Worm (Caenorhabditis elegans): Measurements from ENCODE around the gene C08B6.11.

The C08B6.11 gene

DNA sequence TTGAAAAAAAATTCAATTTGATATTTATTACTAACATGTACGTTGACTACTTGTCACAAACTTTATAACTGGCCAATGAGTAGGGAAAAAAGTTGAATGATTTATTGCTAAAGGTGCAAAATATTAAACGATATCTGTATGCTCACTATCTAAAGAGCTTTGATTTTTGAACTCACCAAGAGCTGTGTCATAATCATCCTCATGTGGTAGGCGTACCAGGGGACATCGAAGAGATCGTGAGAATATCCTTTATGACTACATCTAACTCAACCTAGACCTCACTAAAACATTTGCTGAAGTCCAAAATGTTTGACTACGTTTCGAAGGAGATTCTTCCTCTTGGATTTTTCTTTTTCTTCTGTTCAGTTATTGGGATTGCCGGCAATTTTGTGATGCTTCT lies 44.9 kb downstream of the C08B6.11 start, which contains the start of gene srsx-28:
srsx-28 (plus strand) TSS at position 301 of the 400 bp plus-strand sequence.
- TF ChIP-seq skn-1 (tag; optimal IDR thresholded peaks at IDR 0.05), result no peak
- TF ChIP-seq unc-62 (GFP tag; optimal IDR thresholded peaks at IDR 0.05), result no peak
- TF ChIP-seq nhr-28 (tag; optimal IDR thresholded peaks at IDR 0.05), result no peak
- no peak for TF ChIP-seq hpl-2 (GFP tag; optimal IDR thresholded peaks at IDR 0.05)
- TF ChIP-seq pag-3 (tag; optimal IDR thresholded peaks at IDR 0.05; ENCODE audit: borderline replicate concordance, insufficient read depth), result no peak
- TF ChIP-seq ets-5 (GFP tag; IDR thresholded peaks at IDR 0.05), result no peak
- no peak for TF ChIP-seq ceh-63 (GFP tag; optimal IDR thresholded peaks at IDR 0.05)
- no peak for TF ChIP-seq isw-1 (GFP tag; IDR thresholded peaks at IDR 0.05)
- no peak for TF ChIP-seq ceh-90 (tag; optimal IDR thresholded peaks at IDR 0.05)
- TF ChIP-seq C04F5.9 (tag; optimal IDR thresholded peaks at IDR 0.05), result no peak
- TF ChIP-seq nhr-85 (tag), result no peak
- TF ChIP-seq ztf-4 (tag; optimal IDR thresholded peaks at IDR 0.05), result no peak
- no peak for TF ChIP-seq blmp-1 (tag; optimal IDR thresholded peaks at IDR 0.05)
- no peak for TF ChIP-seq ceh-8 (GFP tag; optimal IDR thresholded peaks at IDR 0.05)
- no peak for TF ChIP-seq dpl-1 (GFP tag; optimal IDR thresholded peaks at IDR 0.05)
- no peak for TF ChIP-seq snpc-4 (tag; optimal IDR thresholded peaks at IDR 0.05)
- no peak for TF ChIP-seq sptf-1 (tag; optimal IDR thresholded peaks at IDR 0.05)
- no peak for TF ChIP-seq rnt-1 (tag; optimal IDR thresholded peaks at IDR 0.05)
- no peak for TF ChIP-seq vab-15 (tag; optimal IDR thresholded peaks at IDR 0.05)

DNA sequence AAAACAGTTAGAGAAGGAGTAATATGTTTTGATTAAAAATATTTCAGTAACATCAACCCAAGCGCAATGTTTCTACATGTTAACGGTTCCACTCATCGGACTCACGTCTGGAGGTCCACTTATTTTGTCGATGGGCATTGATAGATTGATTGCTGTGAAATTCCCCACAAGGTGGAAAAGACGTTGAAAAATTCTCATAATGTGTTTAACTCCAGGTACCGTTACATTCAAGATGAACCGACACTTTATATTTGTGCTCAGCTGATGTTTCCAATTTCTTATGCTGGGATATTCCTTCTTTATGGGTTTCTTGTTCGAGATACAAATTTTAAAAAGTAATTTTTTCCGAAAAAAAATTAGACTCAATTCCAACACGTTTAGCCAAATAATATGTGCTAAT lies 45.7 kb downstream of the C08B6.11 start:
- TF ChIP-seq swsn-7 (tag; optimal IDR thresholded peaks at IDR 0.05) (no peak), zag-1 (tag; optimal IDR thresholded peaks at IDR 0.05) (no peak), fkh-8 (tag; optimal IDR thresholded peaks at IDR 0.05) (no peak), tbx-2 (tag; optimal IDR thresholded peaks at IDR 0.05) (no peak), unc-30 (tag; optimal IDR thresholded peaks at IDR 0.05) (no peak), skn-1 (tag; optimal IDR thresholded peaks at IDR 0.05) (no peak), nhr-28 (tag; optimal IDR thresholded peaks at IDR 0.05) (no peak)

ce11 chrV:10154698-10155097 lies 47.3 kb downstream of the C08B6.11 start, which contains the start of gene srsx-29:
srsx-29 (plus strand) TSS chrV:10154998.
- TF ChIP-seq grh-1 (GFP tag; IDR thresholded peaks at IDR 0.05) (no peak), efl-3 (GFP tag; optimal IDR thresholded peaks at IDR 0.05) (no peak), F16B12.6 (tag; optimal IDR thresholded peaks at IDR 0.05) (no peak), lin-15B (tag; optimal IDR thresholded peaks at IDR 0.05) (no peak), xbp-1 (tag; optimal IDR thresholded peaks at IDR 0.05) (no peak), ztf-4 (tag; optimal IDR thresholded peaks at IDR 0.05) (no peak), pag-3 (tag; optimal IDR thresholded peaks at IDR 0.05; ENCODE audit: borderline replicate concordance, insufficient read depth) (no peak), mef-2 (tag; optimal IDR thresholded peaks at IDR 0.05) (no peak), jun-1 (tag; optimal IDR thresholded peaks at IDR 0.05) (no peak), lir-3 (tag; optimal IDR thresholded peaks at IDR 0.05; ENCODE audit: poor library complexity) (no peak), ceh-63 (GFP tag; optimal IDR thresholded peaks at IDR 0.05) (no peak), lsy-2 (tag; optimal IDR thresholded peaks at IDR 0.05) (no peak), nhr-11 (tag; optimal IDR thresholded peaks at IDR 0.05) (no peak), efl-1 (optimal IDR thresholded peaks at IDR 0.05) (no peak), efl-1 (GFP tag; optimal IDR thresholded peaks at IDR 0.05 in 1 of 2) (no peak), lin-14 (GFP tag; optimal IDR thresholded peaks at IDR 0.05) (no peak), egl-27 (tag; optimal IDR thresholded peaks at IDR 0.05) (no peak), snu-23 (GFP tag; optimal IDR thresholded peaks at IDR 0.05) (no peak), isw-1 (GFP tag; IDR thresholded peaks at IDR 0.05) (no peak), C16A3.4 (tag; optimal IDR thresholded peaks at IDR 0.05) (no peak), unc-30 (tag; optimal IDR thresholded peaks at IDR 0.05) (no peak)
